Fruit fly (Drosophila melanogaster) whole organism, adult: Measurements from ENCODE around the gene CG7912.

Experiments used
- CG11617 ChIP-seq: fragments of 200-800 bp; sonication (Bioruptor generic); optimal IDR thresholded peaks from 2 replicates; lab custom pipeline; 2017; ENCODE audit warnings: mild to moderate bottlenecking, missing biosample characterization, missing genetic modification reagents, missing genetic modification characterization
- CG12768 ChIP-seq: fragments of 200-800 bp; sonication (Bioruptor generic); optimal IDR thresholded peaks from 2 replicates; lab custom pipeline; 2017; ENCODE audit warnings: missing biosample characterization, missing genetic modification characterization, mild to moderate bottlenecking, moderate library complexity, missing genetic modification reagents
- CG14711 ChIP-seq: fragments of 200-800 bp; sonication (Bioruptor generic); optimal IDR thresholded peaks from 2 replicates; lab custom pipeline; 2018; ENCODE audit warnings: missing biosample characterization, mild to moderate bottlenecking, missing genetic modification characterization, moderate library complexity
- CG1620 ChIP-seq: fragments of 200-800 bp; sonication (Bioruptor generic); optimal IDR thresholded peaks from 2 replicates; lab custom pipeline; 2016; ENCODE audit warnings: missing biosample characterization, missing genetic modification characterization
- CG33017 ChIP-seq: fragments of 200-800 bp; sonication (Bioruptor generic); optimal IDR thresholded peaks from 2 replicates; lab custom pipeline; 2018; ENCODE audit warnings: missing biosample characterization, mild to moderate bottlenecking, missing genetic modification characterization, moderate library complexity
- CG5204 ChIP-seq: fragments of 200-800 bp; sonication (Bioruptor generic); optimal IDR thresholded peaks from 2 replicates; lab custom pipeline; 2016; ENCODE audit warnings: missing biosample characterization, missing genetic modification characterization
- CG7045 ChIP-seq: fragments of 200-800 bp; sonication (Bioruptor generic); optimal IDR thresholded peaks from 2 replicates; lab custom pipeline; 2017; ENCODE audit warnings: missing biosample characterization, mild to moderate bottlenecking, missing genetic modification characterization
- CG7101 ChIP-seq: fragments of 200-800 bp; sonication (Bioruptor generic); optimal IDR thresholded peaks from 2 replicates; lab custom pipeline; 2018; ENCODE audit warnings: missing biosample characterization, mild to moderate bottlenecking, missing genetic modification characterization, moderate library complexity
- Clk ChIP-seq: fragments of 200-800 bp; sonication (Bioruptor generic); optimal IDR thresholded peaks from 2 replicates; lab custom pipeline; 2017; ENCODE audit warnings: missing biosample characterization, missing genetic modification characterization
- Crg-1 ChIP-seq: fragments of 200-800 bp; sonication (Bioruptor generic); optimal IDR thresholded peaks from 2 replicates; lab custom pipeline; 2016; ENCODE audit warnings: missing biosample characterization, missing genetic modification characterization
- Hr96 ChIP-seq: fragments of 200-800 bp; sonication (Bioruptor generic); optimal IDR thresholded peaks from 2 replicates; lab custom pipeline; 2016; ENCODE audit warnings: missing biosample characterization, missing genetic modification characterization
- Mnt ChIP-seq: fragments of 200-800 bp; sonication (Bioruptor generic); optimal IDR thresholded peaks from 2 replicates; lab custom pipeline; 2016; ENCODE audit warnings: missing biosample characterization, mild to moderate bottlenecking, missing genetic modification characterization
- bab1 ChIP-seq: fragments of 200-800 bp; sonication (Bioruptor generic); optimal IDR thresholded peaks from 3 replicates; lab custom pipeline; 2019; ENCODE audit warnings: missing biosample characterization, mild to moderate bottlenecking, missing genetic modification characterization, moderate library complexity
- cic ChIP-seq: fragments of 200-800 bp; sonication (Bioruptor generic); optimal IDR thresholded peaks from 2 replicates; lab custom pipeline; 2017; ENCODE audit warnings: missing biosample characterization, mild to moderate bottlenecking, missing genetic modification characterization, moderate library complexity
- cnc ChIP-seq, 2 experiments: fragments of >200 bp; optimal IDR thresholded peaks; 2 replicates each; lab custom pipeline; 2017
- kay ChIP-seq: fragments of 200-800 bp; sonication (Bioruptor generic); peaks from one replicate; lab custom pipeline; 2016; ENCODE audit warnings: missing biosample characterization, missing genetic modification characterization, borderline replicate concordance
- ovo ChIP-seq: fragments of 200-800 bp; sonication (Bioruptor generic); optimal IDR thresholded peaks from 2 replicates; lab custom pipeline; 2016; ENCODE audit warnings: missing biosample characterization, missing genetic modification characterization
- pad ChIP-seq: fragments of 200-800 bp; sonication (Bioruptor generic); optimal IDR thresholded peaks from 3 replicates; lab custom pipeline; 2017; ENCODE audit warnings: missing biosample characterization, missing genetic modification characterization, mild to moderate bottlenecking, moderate library complexity, missing genetic modification reagents
- tj ChIP-seq: fragments of 200-800 bp; sonication (Bioruptor generic); optimal IDR thresholded peaks from 3 replicates; lab custom pipeline; 2017; ENCODE audit warnings: missing biosample characterization, mild to moderate bottlenecking, missing genetic modification characterization, moderate library complexity
- toe ChIP-seq: fragments of 200-800 bp; sonication (Bioruptor generic); optimal IDR thresholded peaks from 2 replicates; lab custom pipeline; 2016; ENCODE audit warnings: missing biosample characterization, missing genetic modification characterization

Gene CG7912

DNA sequence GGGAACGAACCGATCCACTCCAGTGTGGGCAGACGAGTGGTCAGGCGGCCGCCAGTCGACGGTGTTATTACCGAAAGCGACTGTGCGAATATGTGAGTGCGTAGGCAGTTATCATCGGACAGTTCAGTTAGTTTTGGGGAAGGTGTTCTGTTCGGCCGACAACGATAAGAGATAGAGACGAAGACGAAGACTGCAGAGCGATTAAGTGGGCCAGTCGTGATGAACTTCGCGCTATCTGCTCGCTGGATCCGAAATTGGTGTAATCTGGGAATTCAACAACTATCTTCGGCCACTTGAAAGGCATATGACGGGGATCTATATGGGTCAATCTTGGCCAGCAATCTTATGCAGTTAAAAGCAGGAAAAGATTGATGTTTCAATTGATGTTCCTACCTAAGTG is at the start of gene CG7912:
CG7912 (minus strand) TSS at position 17 of the 400 bp plus-strand sequence.
- no peak for TF ChIP-seq ovo

DNA sequence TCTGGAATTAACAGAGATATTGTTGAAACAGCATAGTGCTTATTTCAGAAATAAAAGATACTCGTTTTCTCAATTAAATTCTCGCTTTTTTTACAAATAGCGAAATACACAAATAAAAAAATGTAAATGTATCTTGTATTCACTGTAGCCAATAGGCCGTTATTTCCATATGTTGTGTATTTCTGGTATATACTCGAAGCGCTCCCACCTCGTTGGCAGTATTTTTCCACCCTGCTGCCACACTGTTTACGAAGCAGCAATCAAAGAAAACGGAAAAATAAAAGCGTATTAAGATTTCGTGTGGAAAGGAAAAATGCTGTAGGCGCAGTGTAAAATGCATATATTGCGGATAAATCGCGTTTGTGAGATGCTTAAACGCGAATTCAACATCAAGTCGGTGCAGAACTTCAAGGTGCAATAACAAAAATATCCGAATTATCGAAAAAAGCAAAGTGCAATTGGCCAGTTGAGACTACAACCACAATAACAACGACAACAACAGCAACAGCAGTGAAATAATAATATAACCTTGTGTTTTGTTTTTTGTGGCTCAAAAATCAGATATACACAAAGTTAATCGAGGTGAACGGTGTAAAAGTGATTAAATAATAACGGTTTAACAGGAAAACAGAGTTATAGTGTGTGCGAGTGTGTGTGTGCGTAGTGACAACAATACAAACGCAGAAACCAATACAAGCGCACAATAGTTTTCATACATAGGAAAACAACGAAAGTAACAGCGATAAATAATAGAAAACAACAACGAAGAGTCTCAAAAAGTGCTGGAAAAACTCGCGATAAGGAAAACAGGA is 49.3 kb upstream of the CG7912 start, which contains the start of gene sima:
sima (plus strand) TSS at position 255 of the 812 bp plus-strand sequence.
- TF ChIP-seq tj (GFP tag; lab: Kevin White, UChicago): no peak
- peak; percentile 55 for TF ChIP-seq Mnt (GFP tag; lab: Kevin White, UChicago)
- peak; percentile 46 for TF ChIP-seq cic (GFP tag; lab: Kevin White, UChicago)
- peak; percentile 26 for TF ChIP-seq bab1 (GFP tag; lab: Kevin White, UChicago)
- peak; percentile 12 for TF ChIP-seq toe (GFP tag; lab: Kevin White, UChicago)
- TF ChIP-seq CG12768: peak; percentile 57
- peak; percentile 48 for TF ChIP-seq CG14711
- TF ChIP-seq cnc (optimal IDR thresholded peaks at IDR 0.05; lab: Kevin White, UChicago): no peak
- TF ChIP-seq ovo: peak; percentile 1
- peak; percentile 40 for TF ChIP-seq CG11617 (GFP tag; lab: Kevin White, UChicago)
- no peak for TF ChIP-seq CG7045 (GFP tag; lab: Kevin White, UChicago)
- no peak for TF ChIP-seq pad (GFP tag; lab: Kevin White, UChicago)
- TF ChIP-seq Clk (GFP tag; lab: Kevin White, UChicago): no peak
- TF ChIP-seq CG1620 (GFP tag; lab: Kevin White, UChicago): no peak
- TF ChIP-seq Crg-1: no peak
- TF ChIP-seq CG33017 (tag; lab: Kevin White, UChicago): peak; percentile 28
- TF ChIP-seq CG7101 (tag; lab: Kevin White, UChicago): peak; percentile 15
- TF ChIP-seq CG5204: no peak
- TF ChIP-seq kay (GFP tag; lab: Kevin White, UChicago): no peak
- TF ChIP-seq Hr96 (GFP tag; lab: Kevin White, UChicago): no peak

DNA sequence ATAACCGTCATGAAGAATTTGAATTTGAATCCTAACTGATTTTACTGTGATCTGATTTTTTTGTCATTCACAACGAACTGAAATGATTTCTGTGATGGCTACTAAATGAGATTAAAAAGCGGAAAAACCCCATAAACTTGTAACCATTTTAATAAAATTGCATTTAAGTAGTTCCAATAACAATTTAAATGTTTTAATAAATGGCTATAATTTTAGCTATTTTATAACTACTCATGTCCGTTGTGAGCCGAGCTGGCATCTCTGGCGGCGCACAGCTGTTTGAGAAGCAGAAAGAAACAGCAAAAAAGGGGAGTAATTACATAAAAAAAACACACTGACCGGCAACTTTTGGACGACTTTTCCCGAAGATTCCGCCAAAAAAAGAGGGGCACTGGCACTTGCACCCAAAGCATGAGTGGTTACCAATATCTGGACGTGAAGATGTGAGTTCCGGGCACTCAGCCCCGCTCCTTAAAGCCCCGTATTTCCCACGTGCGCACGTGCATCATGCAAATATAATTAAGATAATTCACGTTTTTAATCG is 47.7 kb upstream of the CG7912 start, which contains the start of the genes CG7950 and Rpp14a:
CG7950 (plus strand) TSS at position 268 of the 544 bp plus-strand sequence.
Rpp14a (plus strand) TSS at position 268 of the 544 bp plus-strand sequence.
- TF ChIP-seq pad (GFP tag; lab: Kevin White, UChicago) (peak; percentile 65), toe (GFP tag; lab: Kevin White, UChicago) (peak; percentile 87), Clk (GFP tag; lab: Kevin White, UChicago) (peak; percentile 62), CG33017 (tag; lab: Kevin White, UChicago) (peak; percentile 84), CG11617 (GFP tag; lab: Kevin White, UChicago) (peak; percentile 90), CG14711 (peak; percentile 83), CG7045 (GFP tag; lab: Kevin White, UChicago) (peak; percentile 70), CG7101 (tag; lab: Kevin White, UChicago) (peak; percentile 91), CG12768 (peak; percentile 73), Crg-1 (peak; percentile 73), CG1620 (GFP tag; lab: Kevin White, UChicago) (peak; percentile 96), cnc (optimal IDR thresholded peaks at IDR 0.05; lab: Kevin White, UChicago) (no peak), Mnt (GFP tag; lab: Kevin White, UChicago) (peak; percentile 93), Hr96 (GFP tag; lab: Kevin White, UChicago) (no peak), bab1 (GFP tag; lab: Kevin White, UChicago) (peak; percentile 92), ovo (peak; percentile 71), CG5204 (no peak), cic (GFP tag; lab: Kevin White, UChicago) (peak; percentile 40), kay (GFP tag; lab: Kevin White, UChicago) (no peak), tj (GFP tag; lab: Kevin White, UChicago) (peak; percentile 73)

DNA sequence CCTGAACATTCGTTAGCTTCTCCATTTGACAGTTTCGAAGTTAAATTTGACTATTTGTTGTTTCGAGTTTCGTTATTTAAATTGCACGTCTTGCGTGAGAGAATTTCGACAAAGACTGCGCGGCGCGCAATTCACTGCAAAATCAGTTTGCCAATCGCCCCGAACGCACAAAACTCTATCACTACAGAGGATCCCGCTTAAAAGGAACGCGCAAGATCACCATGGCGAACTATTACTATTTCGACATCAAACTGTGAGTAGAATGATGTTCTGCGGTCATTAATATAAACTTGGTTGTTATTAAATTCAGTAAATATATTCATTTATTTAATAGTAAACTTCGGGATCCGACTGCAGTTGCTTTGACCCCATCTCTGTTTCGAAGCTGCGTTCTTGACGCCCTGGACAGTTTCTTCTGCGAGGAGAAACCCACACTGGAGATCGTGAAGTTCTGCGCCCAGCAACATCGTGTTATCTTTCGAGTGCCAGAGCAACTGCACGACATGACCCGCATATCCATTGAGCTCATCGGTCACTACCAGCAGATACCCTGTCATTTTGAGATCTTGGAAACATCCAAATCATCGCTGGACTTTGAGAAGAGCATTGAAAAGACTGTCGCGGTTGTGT is 47.0 kb upstream of the CG7912 start, which contains the start of the genes Rpp14b and spn-A:
Rpp14b (plus strand) TSS at position 43 of the 630 bp plus-strand sequence.
spn-A (minus strand) TSS at position 123 of the 630 bp plus-strand sequence.
- TF ChIP-seq Clk (GFP tag; lab: Kevin White, UChicago) (no peak), CG14711 (peak; percentile 22), CG7101 (tag; lab: Kevin White, UChicago) (peak; percentile 42), bab1 (GFP tag; lab: Kevin White, UChicago) (peak; percentile 18), CG1620 (GFP tag; lab: Kevin White, UChicago) (peak; percentile 62)

DNA sequence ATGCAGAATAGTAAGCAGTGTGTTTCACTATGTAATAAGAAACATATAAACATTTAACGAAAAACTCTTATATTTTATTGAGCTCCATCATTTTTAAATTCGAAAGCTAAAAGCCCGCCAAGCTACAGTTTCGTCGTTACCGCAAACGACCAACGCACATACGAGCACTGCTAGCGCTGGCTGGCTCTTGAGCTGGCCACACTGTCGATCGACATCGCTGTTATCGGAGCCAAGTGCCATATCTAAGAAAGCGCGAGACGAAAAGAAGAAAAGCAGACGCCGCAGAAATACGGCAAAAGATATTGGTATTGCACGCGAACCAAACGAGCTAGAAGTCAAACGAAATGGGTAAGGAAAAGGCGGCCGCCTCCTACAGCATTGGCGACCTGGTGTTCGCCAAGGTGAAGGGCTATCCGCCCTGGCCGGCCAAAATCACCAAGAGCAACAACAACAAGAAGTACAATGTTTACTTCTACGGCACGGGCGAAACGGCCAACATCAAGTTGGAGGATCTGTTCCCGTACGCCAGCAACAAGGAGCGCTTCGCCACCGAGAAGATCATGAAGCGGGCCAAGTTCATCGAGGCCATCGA is 43.6 kb upstream of the CG7912 start, which contains the start of gene Jasper:
Jasper (plus strand) TSS at position 60 of the 592 bp plus-strand sequence.
- TF ChIP-seq Mnt (GFP tag; lab: Kevin White, UChicago) (peak; percentile 24), bab1 (GFP tag; lab: Kevin White, UChicago) (peak; percentile 71), toe (GFP tag; lab: Kevin White, UChicago) (no peak), CG7045 (GFP tag; lab: Kevin White, UChicago) (no peak), Clk (GFP tag; lab: Kevin White, UChicago) (no peak), CG12768 (no peak), ovo (peak; percentile 26), CG33017 (tag; lab: Kevin White, UChicago) (no peak), CG14711 (no peak), CG7101 (tag; lab: Kevin White, UChicago) (peak; percentile 43), CG1620 (GFP tag; lab: Kevin White, UChicago) (peak; percentile 46), CG5204 (no peak), Hr96 (GFP tag; lab: Kevin White, UChicago) (no peak), pad (GFP tag; lab: Kevin White, UChicago) (no peak), Crg-1 (no peak), tj (GFP tag; lab: Kevin White, UChicago) (peak; percentile 80), kay (GFP tag; lab: Kevin White, UChicago) (no peak), CG11617 (GFP tag; lab: Kevin White, UChicago) (no peak), cnc (optimal IDR thresholded peaks at IDR 0.05; lab: Kevin White, UChicago) (no peak), cic (GFP tag; lab: Kevin White, UChicago) (peak; percentile 40)
